Worm (Caenorhabditis elegans) whole organism, L4/young adult: ENCODE results near the gene sri-19.

Experiments
- W03F9.2 ChIP-seq: fragments of 150-350 bp; optimal IDR thresholded peaks from 2 replicates; lab custom pipeline; 2014; ENCODE audit warnings: missing biosample characterization, missing genetic modification characterization
- dao-5 ChIP-seq: sonication (generic microtip); optimal IDR thresholded peaks from 2 replicates; lab custom pipeline; 2016; ENCODE audit warnings: missing genotype, missing genetic modification characterization, moderate library complexity, missing compliant biosample characterization
- him-1 ChIP-seq: sonication (generic microtip); optimal IDR thresholded peaks from 2 replicates; lab custom pipeline; 2016; ENCODE audit warnings: missing genotype, missing genetic modification reagents, missing genetic modification characterization, missing compliant biosample characterization

DNA sequence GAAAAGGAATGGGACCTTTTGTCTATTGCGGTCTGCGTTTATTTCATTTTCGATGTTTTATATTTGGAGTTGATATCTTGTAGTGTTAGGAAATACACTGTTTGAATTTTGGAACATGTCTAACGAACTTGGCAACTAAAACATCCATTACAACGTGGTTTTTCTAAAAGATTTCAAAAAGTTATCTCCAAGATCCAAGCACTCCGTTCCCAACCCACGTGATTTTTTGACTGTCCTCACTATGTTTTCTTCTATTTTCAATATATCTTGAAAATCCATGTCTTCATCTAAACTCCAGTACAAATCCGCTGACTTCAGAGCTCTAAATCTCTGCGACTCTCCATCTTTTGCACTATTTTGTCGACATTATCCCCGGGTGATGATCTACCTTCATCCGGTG is 43.4 kb downstream of the sri-19 start, which contains the start of gene F13H10.9:
- no peak for TF ChIP-seq him-1
- TF ChIP-seq dao-5 (tag; lab: Kevin White, UChicago), result no peak
- TF ChIP-seq W03F9.2, result no peak
